Fruit fly (Drosophila melanogaster) S2 (cell line): ENCODE measurements around the gene Argk2.

Experiments
- CG8478 ChIP-seq: fragments of >200 bp; optimal IDR thresholded peaks from 2 replicates; lab custom pipeline; 2018
- CTCF ChIP-seq, 2 experiments: fragments of >200 bp; optimal IDR thresholded peaks; 2 replicates each; lab custom pipeline; 2018

dm6 chr3L:9002527-9002926 is 44.7 kb upstream of the Argk2 start:
- TF ChIP-seq CTCF (optimal IDR thresholded peaks at IDR 0.05; lab: Kevin White, UChicago) (no peak), CG8478 (lab: Kevin White, UChicago) (no peak)
